Worm (Caenorhabditis elegans): ENCODE results near the gene atf-7.

DNA sequence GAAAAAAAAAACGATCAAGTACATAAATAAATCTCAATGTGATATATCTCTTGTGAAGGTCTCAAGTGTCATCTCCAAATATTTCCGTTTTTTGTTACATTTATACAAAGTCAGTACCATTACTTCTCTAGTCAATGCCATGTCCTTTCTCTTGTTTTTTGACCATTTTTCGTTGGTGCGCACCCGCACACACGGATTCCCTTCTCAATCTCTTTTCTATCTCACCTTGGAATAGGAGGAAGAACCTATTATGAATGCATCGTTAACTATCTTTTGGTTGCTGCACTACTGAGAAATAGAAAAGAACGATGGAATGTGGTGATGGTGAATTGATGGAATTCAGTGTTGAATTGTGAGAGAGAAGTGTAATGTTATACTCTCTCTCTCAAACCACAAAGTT, 18.9 kb upstream of the atf-7 start:
- no peak for TF ChIP-seq aly-2 (tag; optimal IDR thresholded peaks at IDR 0.05)
- TF ChIP-seq zip-4 (GFP tag; optimal IDR thresholded peaks at IDR 0.05) = no peak
- TF ChIP-seq fos-1 (tag; optimal IDR thresholded peaks at IDR 0.05) = no peak
- no peak for TF ChIP-seq rnt-1 (tag; optimal IDR thresholded peaks at IDR 0.05)
- TF ChIP-seq unc-62 (GFP tag; optimal IDR thresholded peaks at IDR 0.05) = no peak
- TF ChIP-seq dpl-1 (GFP tag; optimal IDR thresholded peaks at IDR 0.05) = no peak
- TF ChIP-seq unc-130 (tag; optimal IDR thresholded peaks at IDR 0.05) = no peak

Measured in whole organism, L1 larva.